Fruit fly (Drosophila melanogaster) whole organism, embryonic: Measurements from ENCODE around the gene SCAR.
A peak's percentile ranks its signal among the peaks of the same experiment; 100 is the strongest.

Source experiments
- Abd-B ChIP-seq: fragments of 200-800 bp; sonication (Bioruptor generic); optimal IDR thresholded peaks from 2 replicates; lab custom pipeline; 2018; ENCODE audit warnings: missing biosample characterization, mild to moderate bottlenecking, missing genetic modification characterization, moderate library complexity
- Atf-2 ChIP-seq: fragments of 200-800 bp; sonication (Bioruptor generic); optimal IDR thresholded peaks from 2 replicates; lab custom pipeline; 2016; ENCODE audit warnings: missing biosample characterization, missing genetic modification characterization
- CG10209 ChIP-seq: fragments of 200-800 bp; sonication (Bioruptor generic); optimal IDR thresholded peaks from 3 replicates; lab custom pipeline; 2017; ENCODE audit warnings: missing biosample characterization, mild to moderate bottlenecking, missing genetic modification characterization, missing genetic modification reagents
- CG10274 ChIP-seq: fragments of 200-800 bp; sonication (Bioruptor generic); optimal IDR thresholded peaks from 3 replicates; lab custom pipeline; 2017; ENCODE audit warnings: missing biosample characterization, mild to moderate bottlenecking, missing genetic modification characterization
- CG10979 ChIP-seq: fragments of 200-800 bp; sonication (Bioruptor generic); optimal IDR thresholded peaks from 2 replicates; lab custom pipeline; 2018; ENCODE audit warnings: missing biosample characterization, mild to moderate bottlenecking, missing genetic modification characterization, moderate library complexity
- CG12104 ChIP-seq: fragments of 200-800 bp; sonication (Bioruptor generic); optimal IDR thresholded peaks from 3 replicates; lab custom pipeline; 2016; ENCODE audit warnings: missing biosample characterization, missing genetic modification characterization
- CG12769 ChIP-seq: fragments of 200-800 bp; sonication (Bioruptor generic); optimal IDR thresholded peaks from 2 replicates; lab custom pipeline; 2019; ENCODE audit warnings: missing biosample characterization, mild to moderate bottlenecking, missing genetic modification characterization, moderate library complexity
- CG14860 ChIP-seq: fragments of 200-800 bp; sonication (Bioruptor generic); IDR thresholded peaks from 3 replicates; pipeline ENCODE4 v1.3.6; 2022; ENCODE audit warnings: missing biosample characterization, missing genetic modification characterization; ENCODE audit not compliant: partially characterized antibody
- CG15011 ChIP-seq: fragments of 200-800 bp; sonication (Bioruptor generic); optimal IDR thresholded peaks from 3 replicates; lab custom pipeline; 2018; ENCODE audit warnings: missing biosample characterization, mild to moderate bottlenecking, missing genetic modification characterization
- CG15269 ChIP-seq: fragments of 200-800 bp; sonication (Bioruptor generic); optimal IDR thresholded peaks from 2 replicates; lab custom pipeline; 2018; ENCODE audit warnings: missing biosample characterization, mild to moderate bottlenecking, missing genetic modification characterization, moderate library complexity
- CG16779 ChIP-seq: fragments of 200-800 bp; sonication (Bioruptor generic); IDR thresholded peaks from 2 replicates; pipeline ENCODE4 v1.3.6; 2022; ENCODE audit warnings: missing biosample characterization, missing genetic modification characterization
- CG17186 ChIP-seq: fragments of 200-800 bp; sonication (Bioruptor generic); optimal IDR thresholded peaks from 3 replicates; lab custom pipeline; 2017; ENCODE audit warnings: missing biosample characterization, missing genetic modification reagents, missing genetic modification characterization
- CG17829 ChIP-seq: fragments of 200-800 bp; optimal IDR thresholded peaks from 2 replicates; lab custom pipeline; 2019; ENCODE audit warnings: missing biosample characterization, mild to moderate bottlenecking, missing genetic modification characterization, moderate library complexity
- CG1792 ChIP-seq: fragments of 200-800 bp; sonication (Bioruptor generic); optimal IDR thresholded peaks from 2 replicates; lab custom pipeline; 2016; ENCODE audit warnings: missing biosample characterization, missing genetic modification characterization
- CG18476 ChIP-seq: fragments of 200-800 bp; sonication (Bioruptor generic); optimal IDR thresholded peaks from 2 replicates; lab custom pipeline; 2016; ENCODE audit warnings: missing biosample characterization, mild to moderate bottlenecking, missing genetic modification characterization
- CG32767 ChIP-seq: fragments of 200-800 bp; sonication (Bioruptor generic); IDR thresholded peaks from 2 replicates; pipeline ENCODE4 v1.3.6; 2022; ENCODE audit warnings: missing biosample characterization, missing genetic modification characterization
- CG34376 ChIP-seq: fragments of 200-800 bp; sonication (Bioruptor generic); optimal IDR thresholded peaks from 2 replicates; lab custom pipeline; 2018; ENCODE audit warnings: missing biosample characterization, mild to moderate bottlenecking, missing genetic modification characterization
- CG3838 ChIP-seq: fragments of 200-800 bp; sonication (Bioruptor generic); optimal IDR thresholded peaks from 3 replicates; lab custom pipeline; 2016; ENCODE audit warnings: missing biosample characterization, missing genetic modification characterization
- CG4282 ChIP-seq: fragments of 200-800 bp; sonication (Bioruptor generic); optimal IDR thresholded peaks from 2 replicates; lab custom pipeline; 2016; ENCODE audit warnings: missing biosample characterization, missing genetic modification characterization
- CG6272 ChIP-seq: fragments of 200-800 bp; sonication (Bioruptor generic); IDR thresholded peaks from 2 replicates; pipeline ENCODE4 v1.3.6; 2022; ENCODE audit warnings: missing biosample characterization, missing genetic modification characterization
- CG6854 ChIP-seq: fragments of 200-800 bp; sonication (Bioruptor generic); optimal IDR thresholded peaks from 3 replicates; lab custom pipeline; 2017; ENCODE audit warnings: missing biosample characterization, mild to moderate bottlenecking, missing genetic modification characterization
- CG9932 ChIP-seq: fragments of 200-800 bp; sonication (Bioruptor generic); IDR thresholded peaks from 2 replicates; pipeline ENCODE4 v1.3.6; 2022; ENCODE audit warnings: missing biosample characterization, missing genetic modification characterization
- Camta ChIP-seq: fragments of 200-800 bp; sonication (Bioruptor generic); optimal IDR thresholded peaks from 2 replicates; lab custom pipeline; 2016; ENCODE audit warnings: missing biosample characterization, missing genetic modification characterization
- CoRest ChIP-seq: fragments of 200-800 bp; sonication (Bioruptor generic); optimal IDR thresholded peaks from 3 replicates; lab custom pipeline; 2018; ENCODE audit warnings: missing biosample characterization, mild to moderate bottlenecking, missing genetic modification characterization, moderate library complexity
- Dad ChIP-seq: fragments of 200-800 bp; sonication (Bioruptor generic); optimal IDR thresholded peaks from 3 replicates; lab custom pipeline; 2016; ENCODE audit warnings: missing biosample characterization, missing genetic modification characterization
- Deaf1 ChIP-seq: fragments of 200-800 bp; optimal IDR thresholded peaks from 3 replicates; lab custom pipeline; 2019; ENCODE audit warnings: missing biosample characterization, mild to moderate bottlenecking, missing genetic modification characterization, moderate library complexity
- Fer3 ChIP-seq: fragments of 200-800 bp; sonication (Bioruptor generic); optimal IDR thresholded peaks from 2 replicates; lab custom pipeline; 2018; ENCODE audit warnings: missing biosample characterization, mild to moderate bottlenecking, missing genetic modification characterization, moderate library complexity
- Myb ChIP-seq: fragments of 200-800 bp; sonication (Bioruptor generic); optimal IDR thresholded peaks from 2 replicates; lab custom pipeline; 2016; ENCODE audit warnings: missing biosample characterization, missing genetic modification characterization
- Scr ChIP-seq: fragments of 200-800 bp; sonication (Bioruptor generic); IDR thresholded peaks from 2 replicates; pipeline ENCODE4 v1.3.6; 2022; ENCODE audit warnings: missing biosample characterization, missing genetic modification characterization; ENCODE audit not compliant: partially characterized antibody
- bigmax ChIP-seq: fragments of 200-800 bp; sonication (Bioruptor generic); optimal IDR thresholded peaks from 2 replicates; lab custom pipeline; 2018; ENCODE audit warnings: missing biosample characterization, mild to moderate bottlenecking, missing genetic modification characterization
- bowl ChIP-seq: fragments of 200-800 bp; sonication (Bioruptor generic); IDR thresholded peaks from 2 replicates; pipeline ENCODE4 v1.3.6; 2022; ENCODE audit warnings: missing biosample characterization, missing genetic modification characterization
- cg ChIP-seq: fragments of 200-800 bp; sonication (Bioruptor generic); optimal IDR thresholded peaks from 3 replicates; lab custom pipeline; 2019; ENCODE audit warnings: missing biosample characterization, mild to moderate bottlenecking, missing genetic modification characterization, moderate library complexity
- crp ChIP-seq, 2 experiments: fragments of 200-800 bp; sonication (Bioruptor generic); optimal IDR thresholded peaks; 2 replicates in 1 of 2; 3 replicates in 1 of 2; lab custom pipeline; 2017; ENCODE audit warnings: missing biosample characterization in 2 of 2, missing genetic modification characterization in 2 of 2, mild to moderate bottlenecking in 1 of 2, moderate library complexity in 1 of 2
- grn ChIP-seq: fragments of 200-800 bp; sonication (Bioruptor generic); optimal IDR thresholded peaks from 3 replicates; lab custom pipeline; 2017; ENCODE audit warnings: missing biosample characterization, missing genetic modification characterization
- gsb-n ChIP-seq: fragments of 200-800 bp; sonication (Bioruptor generic); optimal IDR thresholded peaks from 3 replicates; lab custom pipeline; 2018; ENCODE audit warnings: missing biosample characterization, mild to moderate bottlenecking, missing genetic modification characterization
- lab ChIP-seq: fragments of 200-800 bp; sonication (Bioruptor generic); optimal IDR thresholded peaks from 3 replicates; lab custom pipeline; 2017; ENCODE audit warnings: missing biosample characterization, missing genetic modification characterization, mild to moderate bottlenecking, moderate library complexity, missing genetic modification reagents
- luna ChIP-seq: fragments of 200-800 bp; sonication (Bioruptor generic); optimal IDR thresholded peaks from 2 replicates; lab custom pipeline; 2016; ENCODE audit warnings: missing biosample characterization, missing genetic modification characterization
- oc ChIP-seq: fragments of 200-800 bp; sonication (Bioruptor generic); optimal IDR thresholded peaks from 2 replicates; lab custom pipeline; 2018; ENCODE audit warnings: missing biosample characterization, mild to moderate bottlenecking, missing genetic modification characterization, moderate library complexity
- otp ChIP-seq: fragments of 200-800 bp; sonication (Bioruptor generic); IDR thresholded peaks from 3 replicates; pipeline ENCODE4, ENCODE4 v1.3.6; 2022; ENCODE audit warnings: missing biosample characterization, missing genetic modification characterization
- pan ChIP-seq, 4 experiments: fragments of >200 bp in 3 of 4; fragments of 200-800 bp in 1 of 4; sonication (Bioruptor generic) in 1 of 4; optimal IDR thresholded peaks in 3 of 4; IDR thresholded peaks in 1 of 4; 2 replicates each; pipeline versions ENCODE4 v1.3.6 to Lab custom; 2017 to 2022; ENCODE audit warnings: missing biosample characterization in 2 of 4, missing genetic modification characterization in 2 of 4, mixed read lengths in 1 of 4
- pb ChIP-seq: fragments of 200-800 bp; sonication (Bioruptor generic); optimal IDR thresholded peaks from 3 replicates; lab custom pipeline; 2016; ENCODE audit warnings: missing biosample characterization, missing genetic modification characterization
- prd ChIP-seq, 3 experiments: fragments of >200 bp in 2 of 3; fragments of 200-800 bp in 1 of 3; sonication (Bioruptor generic) in 1 of 3; optimal IDR thresholded peaks in 2 of 3; IDR thresholded peaks in 1 of 3; 2 replicates in 2 of 3; 3 replicates in 1 of 3; pipeline versions ENCODE4 v1.3.6 to Lab custom; 2017 to 2022; ENCODE audit warnings: missing biosample characterization in 1 of 3, missing genetic modification characterization in 1 of 3
- repo ChIP-seq: fragments of 200-800 bp; sonication (Bioruptor generic); optimal IDR thresholded peaks from 2 replicates; lab custom pipeline; 2016; ENCODE audit warnings: missing biosample characterization, missing genetic modification characterization
- ro ChIP-seq: fragments of 200-800 bp; sonication (Bioruptor generic); IDR thresholded peaks from 2 replicates; pipeline ENCODE4 v1.3.6; 2022; ENCODE audit warnings: missing biosample characterization, missing genetic modification characterization
- shn ChIP-seq: fragments of 200-800 bp; sonication (Bioruptor generic); optimal IDR thresholded peaks from 3 replicates; lab custom pipeline; 2016; ENCODE audit warnings: missing biosample characterization, missing genetic modification characterization
- vvl ChIP-seq: fragments of 200-800 bp; sonication (Bioruptor generic); IDR thresholded peaks from 2 replicates; pipeline ENCODE4 v1.3.6; 2022; ENCODE audit warnings: missing biosample characterization, missing genetic modification characterization
- wdn ChIP-seq: fragments of 200-800 bp; sonication (Bioruptor generic); IDR thresholded peaks from 2 replicates; pipeline ENCODE4 v1.3.6; 2022; ENCODE audit warnings: missing biosample characterization, missing genetic modification characterization
- yki ChIP-seq: fragments of >200 bp; optimal IDR thresholded peaks from 3 replicates; lab custom pipeline; 2018

SCAR gene

dm6 chr2L:10967257-10968008 is 9.1 kb upstream of the SCAR start (continued):
- TF ChIP-seq CG1792 (GFP tag; lab: Kevin White, UChicago) (no peak), Abd-B (GFP tag; lab: Kevin White, UChicago) (no peak), CG18476 (GFP tag; lab: Kevin White, UChicago) (no peak), CG16779 (GFP tag; lab: Robert Waterston, UW) (no peak), ro (GFP tag; lab: Robert Waterston, UW) (no peak), shn (GFP tag; lab: Kevin White, UChicago) (no peak), Camta (GFP tag; lab: Kevin White, UChicago) (no peak), bigmax (GFP tag; lab: Kevin White, UChicago) (no peak), vvl (GFP tag; lab: Robert Waterston, UW) (peak; percentile 54; the same call in 1 of the 2 replicates), CG12104 (GFP tag; lab: Kevin White, UChicago) (no peak), Dad (GFP tag; lab: Kevin White, UChicago) (no peak), cg (GFP tag; lab: Kevin White, UChicago) (peak; percentile 87), oc (tag; lab: Kevin White, UChicago) (peak; percentile 52), Scr (no peak; the same call in 1 of the 2 replicates), CG12769 (tag; lab: Kevin White, UChicago) (peak; percentile 8), prd (optimal IDR thresholded peaks at IDR 0.05; lab: Kevin White, UChicago) (no peak), prd (GFP tag; IDR thresholded peaks at IDR 0.05; lab: Robert Waterston, UW) (no peak; the same call in 2 of the 3 replicates), CG6854 (GFP tag; lab: Kevin White, UChicago) (no peak), CG15269 (no peak), grn (no peak), CG6272 (GFP tag; lab: Robert Waterston, UW) (no peak), CG10209 (no peak), CG4282 (GFP tag; lab: Kevin White, UChicago) (peak; percentile 40), lab (no peak), repo (GFP tag; lab: Kevin White, UChicago) (no peak), bowl (GFP tag; lab: Robert Waterston, UW) (peak; percentile 30; the same call in 1 of the 2 replicates), Myb (no peak), CG17186 (GFP tag; lab: Kevin White, UChicago) (peak; percentile 29), CG17829 (no peak), pan (optimal IDR thresholded peaks at IDR 0.05; lab: Kevin White, UChicago) (no peak), pan (GFP tag; optimal IDR thresholded peaks at IDR 0.05 in 1 of 2, IDR thresholded peaks at IDR 0.05 in 1 of 2) (no peak), luna (GFP tag; lab: Kevin White, UChicago) (no peak), wdn (GFP tag; lab: Robert Waterston, UW) (no peak), Atf-2 (GFP tag; lab: Kevin White, UChicago) (no peak), CG34376 (GFP tag; lab: Kevin White, UChicago) (peak; percentile 15), CG10979 (peak; percentile 39), pb (GFP tag; lab: Kevin White, UChicago) (peak; percentile 27), CG32767 (GFP tag; lab: Robert Waterston, UW) (no peak), Deaf1 (tag; lab: Kevin White, UChicago) (no peak), CG15011 (GFP tag; lab: Kevin White, UChicago) (no peak), CoRest (tag; lab: Kevin White, UChicago) (no peak), Fer3 (tag; lab: Kevin White, UChicago) (no peak), yki (lab: Kevin White, UChicago) (no peak), gsb-n (tag; lab: Kevin White, UChicago) (no peak), otp (GFP tag; lab: Robert Waterston, UW) (0 out of 3 replicates have a peak, but pooled peaks have one; percentile 24), CG9932 (GFP tag; lab: Robert Waterston, UW) (no peak), CG14860 (peak; percentile 32; the same call in 1 of the 3 replicates), CG3838 (GFP tag; lab: Kevin White, UChicago) (no peak), crp (GFP tag; optimal IDR thresholded peaks at IDR 0.05; lab: Kevin White, UChicago) (peak in 1 of 2 experiments; percentile 16), CG10274 (GFP tag; lab: Kevin White, UChicago) (no peak)
